Fruit fly (Drosophila melanogaster): Measurements from ENCODE around the gene ND-20L.

dm6 chr3R:29540948-29541741 lies 25.6 kb downstream of the ND-20L start:
- TF ChIP-seq CG12071 (GFP tag; optimal IDR thresholded peaks at IDR 0.05), result no peak
- no peak for TF ChIP-seq CG4854 (GFP tag; optimal IDR thresholded peaks at IDR 0.05)
- TF ChIP-seq CG6254 (GFP tag; optimal IDR thresholded peaks at IDR 0.05), result no peak
- no peak for TF ChIP-seq kah (GFP tag; optimal IDR thresholded peaks at IDR 0.05)
- TF ChIP-seq H2.0 (GFP tag; IDR thresholded peaks at IDR 0.05), result no peak
- no peak for TF ChIP-seq Tbp (GFP tag; optimal IDR thresholded peaks at IDR 0.05)
- no peak for TF ChIP-seq CG6791 (GFP tag; IDR thresholded peaks at IDR 0.05; ENCODE audit: partially characterized antibody)
